Worm (Caenorhabditis elegans) whole organism, L2 larva: ENCODE measurements around the gene mdt-29.
"Not testable (repeated sequence)": the region's sequence is repeated elsewhere in the genome, so short reads cannot be mapped to it uniquely, and the experiment has no call there.

Source experiments
- F13H6.1 ChIP-seq: sonication (generic microtip); optimal IDR thresholded peaks from 2 replicates; lab custom pipeline; 2016; ENCODE audit warnings: missing genetic modification characterization, missing compliant biosample characterization
- R02D3.7 ChIP-seq: fragments of 150-350 bp; optimal IDR thresholded peaks from 2 replicates; lab custom pipeline; 2014; ENCODE audit warnings: missing biosample characterization, missing genetic modification characterization
- Y55F3AM.14 ChIP-seq: fragments of 200-800 bp; sonication (Bioruptor generic); optimal IDR thresholded peaks from 2 replicates; lab custom pipeline; 2018; ENCODE audit warnings: mild to moderate bottlenecking, missing genetic modification characterization, missing compliant biosample characterization
- ZK546.5 ChIP-seq: sonication (generic microtip); optimal IDR thresholded peaks from 2 replicates; lab custom pipeline; 2017; ENCODE audit warnings: missing biosample characterization, missing genetic modification characterization
- alr-1 ChIP-seq: fragments of 150-350 bp; optimal IDR thresholded peaks from 2 replicates; lab custom pipeline; 2014; ENCODE audit warnings: missing biosample characterization, missing genetic modification characterization
- aly-2 ChIP-seq: fragments of 150-350 bp; optimal IDR thresholded peaks from 2 replicates; lab custom pipeline; 2014; ENCODE audit warnings: missing biosample characterization, missing genetic modification characterization
- ama-1 ChIP-seq: fragments of 150-350 bp; optimal IDR thresholded peaks from 2 replicates; lab custom pipeline; 2018; ENCODE audit warnings: inconsistent platforms
- blmp-1 ChIP-seq: sonication (generic microtip); optimal IDR thresholded peaks from 2 replicates; lab custom pipeline; 2017; ENCODE audit warnings: missing genetic modification characterization, mild to moderate bottlenecking, missing compliant biosample characterization, antibody characterized with exemption, moderate library complexity; ENCODE audit not compliant: insufficient read depth
- ceh-16 ChIP-seq: fragments of 150-350 bp; optimal IDR thresholded peaks from 2 replicates; lab custom pipeline; 2014; ENCODE audit warnings: missing biosample characterization, missing genetic modification characterization
- ceh-82 ChIP-seq: fragments of 150-350 bp; optimal IDR thresholded peaks from 2 replicates; lab custom pipeline; 2014; ENCODE audit warnings: missing biosample characterization, missing genetic modification characterization
- crh-2 ChIP-seq: sonication (generic microtip); optimal IDR thresholded peaks from 2 replicates; lab custom pipeline; 2017; ENCODE audit warnings: missing biosample characterization, missing genetic modification characterization
- dmd-4 ChIP-seq: sonication (generic microtip); optimal IDR thresholded peaks from 2 replicates; lab custom pipeline; 2017; ENCODE audit warnings: missing biosample characterization, missing genetic modification characterization
- egl-27 ChIP-seq: sonication (generic microtip); optimal IDR thresholded peaks from 3 replicates; lab custom pipeline; 2017; ENCODE audit warnings: missing biosample characterization, missing genetic modification reagents, missing genetic modification characterization
- elt-1 ChIP-seq: fragments of 150-350 bp; optimal IDR thresholded peaks from 2 replicates; lab custom pipeline; 2014; ENCODE audit warnings: missing biosample characterization, missing genetic modification characterization
- elt-3 ChIP-seq: sonication (generic microtip); optimal IDR thresholded peaks from 2 replicates; lab custom pipeline; 2017; ENCODE audit warnings: missing biosample characterization, missing genetic modification characterization
- gmeb-1 ChIP-seq: fragments of 150-350 bp; optimal IDR thresholded peaks from 2 replicates; lab custom pipeline; 2014; ENCODE audit warnings: missing biosample characterization, missing genetic modification characterization
- lin-11 ChIP-seq: fragments of 150-350 bp; sonication (generic microtip); optimal IDR thresholded peaks from 2 replicates; lab custom pipeline; 2014; ENCODE audit warnings: missing biosample characterization, missing genetic modification characterization, inconsistent platforms, mixed read lengths
- lin-13 ChIP-seq: fragments of 150-350 bp; optimal IDR thresholded peaks from 2 replicates; lab custom pipeline; 2014; ENCODE audit warnings: missing biosample characterization, missing genetic modification reagents, missing genetic modification characterization
- lin-39 ChIP-seq: fragments of 150-350 bp; optimal IDR thresholded peaks from 2 replicates; lab custom pipeline; 2014; ENCODE audit warnings: missing biosample characterization, missing genetic modification reagents, missing genetic modification characterization
- mbf-1 ChIP-seq: sonication (generic microtip); optimal IDR thresholded peaks from 2 replicates; lab custom pipeline; 2017; ENCODE audit warnings: missing biosample characterization, missing genetic modification characterization
- mdl-1 ChIP-seq, 2 experiments: fragments of 150-350 bp in 1 of 2; sonication (generic microtip) in 1 of 2; optimal IDR thresholded peaks; 2 replicates each; lab custom pipeline; 2017; ENCODE audit warnings: missing biosample characterization in 2 of 2, missing genetic modification characterization in 2 of 2
- nhr-11 ChIP-seq: fragments of 150-350 bp; optimal IDR thresholded peaks from 2 replicates; lab custom pipeline; 2014; ENCODE audit warnings: missing biosample characterization, missing genetic modification characterization
- nhr-12 ChIP-seq: fragments of 150-350 bp; optimal IDR thresholded peaks from 2 replicates; lab custom pipeline; 2014; ENCODE audit warnings: missing biosample characterization, missing genetic modification characterization
- nhr-129 ChIP-seq: fragments of 150-350 bp; optimal IDR thresholded peaks from 2 replicates; lab custom pipeline; 2014; ENCODE audit warnings: missing biosample characterization, missing genetic modification characterization
- nhr-237 ChIP-seq: fragments of 150-350 bp; optimal IDR thresholded peaks from 2 replicates; lab custom pipeline; 2014; ENCODE audit warnings: missing biosample characterization, missing genetic modification characterization
- nhr-25 ChIP-seq: fragments of 150-350 bp; sonication (generic microtip); optimal IDR thresholded peaks from 3 replicates; lab custom pipeline; 2014; ENCODE audit warnings: missing biosample characterization, missing genetic modification characterization
- nhr-6 ChIP-seq: fragments of 150-350 bp; optimal IDR thresholded peaks from 2 replicates; lab custom pipeline; 2014; ENCODE audit warnings: missing biosample characterization, missing genetic modification characterization
- nhr-77 ChIP-seq: fragments of 150-350 bp; optimal IDR thresholded peaks from 2 replicates; lab custom pipeline; 2014; ENCODE audit warnings: missing biosample characterization, missing genetic modification characterization
- sem-4 ChIP-seq: fragments of 150-350 bp; optimal IDR thresholded peaks from 2 replicates; lab custom pipeline; 2014; ENCODE audit warnings: missing biosample characterization, missing genetic modification reagents, missing genetic modification characterization
- skn-1 ChIP-seq: sonication (generic microtip); optimal IDR thresholded peaks from 2 replicates; lab custom pipeline; 2017; ENCODE audit warnings: missing biosample characterization, missing genetic modification characterization
- sma-9 ChIP-seq, 2 experiments: fragments of 150-350 bp in 1 of 2; sonication (generic microtip) in 1 of 2; optimal IDR thresholded peaks; 2 replicates each; lab custom pipeline; 2014 to 2016; ENCODE audit warnings: missing genetic modification characterization in 2 of 2, mild to moderate bottlenecking in 1 of 2, missing biosample characterization in 1 of 2, missing compliant biosample characterization in 1 of 2, missing genetic modification reagents in 1 of 2, moderate library complexity in 1 of 2
- unc-39 ChIP-seq: fragments of 150-350 bp; optimal IDR thresholded peaks from 2 replicates; lab custom pipeline; 2014; ENCODE audit warnings: missing biosample characterization, missing genetic modification characterization
- zag-1 ChIP-seq: fragments of 150-350 bp; optimal IDR thresholded peaks from 2 replicates; lab custom pipeline; 2014; ENCODE audit warnings: missing biosample characterization, missing genetic modification characterization
- ztf-4 ChIP-seq: fragments of 150-350 bp; optimal IDR thresholded peaks from 2 replicates; lab custom pipeline; 2014; ENCODE audit warnings: missing biosample characterization, missing genetic modification characterization

Gene mdt-29

ce11 chrIII:13743922-13744321, 29.1 kb upstream of the mdt-29 start, which contains the start of gene tyr-2:
TSS of gene tyr-2 (plus strand) at chrIII:13744222.
- TF ChIP-seq dmd-4 (no peak), blmp-1 (tag; lab: Kevin White, UChicago) (peak; percentile 18)

- TF ChIP-seq unc-39 (tag; lab: Kevin White, UChicago) (no peak), Y55F3AM.14 (GFP tag; lab: Kevin White, UChicago) (no peak), nhr-237 (no peak), crh-2 (no peak), ztf-4 (tag; lab: Kevin White, UChicago) (no peak), ceh-82 (no peak)
Measured at ce11 chrIII:13748312-13748711, 24.7 kb upstream of the mdt-29 start, which contains the start of gene K08E3.2. TSS of gene K08E3.2 (minus strand) at chrIII:13748686.

ce11 chrIII:13751144-13751543, 21.8 kb upstream of the mdt-29 start, which contains the start of gene mlc-7:
TSS of gene mlc-7 (plus strand) at chrIII:13751444.
- TF ChIP-seq nhr-129, elt-3, ZK546.5 (tag; lab: Kevin White, UChicago): not testable (repeated sequence)

ce11 chrIII:13755689-13756088, 17.3 kb upstream of the mdt-29 start, which contains the start of gene toca-2:
TSS of gene toca-2 (plus strand) at chrIII:13755896.
- no peak for TF ChIP-seq lin-11 (tag; lab: Kevin White, UChicago)
- TF ChIP-seq nhr-25: no peak
- TF ChIP-seq nhr-77: no peak
- TF ChIP-seq sem-4: no peak
- no peak for TF ChIP-seq aly-2

ce11 chrIII:13759691-13760090, 13.3 kb upstream of the mdt-29 start:
- TF ChIP-seq nhr-12 (tag; lab: Kevin White, UChicago): no peak
- no peak for TF ChIP-seq lin-39 (tag; lab: Kevin White, UChicago)
- TF ChIP-seq elt-1: no peak
- TF ChIP-seq ama-1 (lab: Kevin White, UChicago): no peak
- TF ChIP-seq ceh-16: no peak
- TF ChIP-seq zag-1 (tag; lab: Kevin White, UChicago): no peak
- no peak for TF ChIP-seq egl-27 (tag; lab: Kevin White, UChicago)
- TF ChIP-seq mdl-1 (tag; optimal IDR thresholded peaks at IDR 0.05; lab: Kevin White, UChicago): no peak

ce11 chrIII:13761022-13761421, 12.0 kb upstream of the mdt-29 start:
- TF ChIP-seq lin-13 (GFP tag; lab: Kevin White, UChicago) (no peak), elt-3 (tag; lab: Kevin White, UChicago) (no peak), elt-1 (no peak), skn-1 (tag; lab: Kevin White, UChicago) (no peak), R02D3.7 (no peak), ceh-82 (no peak), blmp-1 (tag; lab: Kevin White, UChicago) (no peak), nhr-11 (tag; lab: Kevin White, UChicago) (no peak), alr-1 (tag; lab: Kevin White, UChicago) (no peak), mbf-1 (tag; lab: Kevin White, UChicago) (no peak), nhr-6 (no peak), sma-9 (GFP tag; optimal IDR thresholded peaks at IDR 0.05; lab: Kevin White, UChicago) (no peak), sma-9 (tag; optimal IDR thresholded peaks at IDR 0.05; lab: Kevin White, UChicago) (no peak), nhr-237 (no peak), F13H6.1 (no peak), zag-1 (tag; lab: Kevin White, UChicago) (no peak), gmeb-1 (tag; lab: Kevin White, UChicago) (no peak)
